Worm (Caenorhabditis elegans) whole organism, L4 larva: Measurements from ENCODE around the gene emg-1.
A peak's percentile ranks its signal among the peaks of the same experiment; 100 is the strongest.

Experiments
- F26F4.8 ChIP-seq: fragments of 200-800 bp; sonication (Bioruptor generic); conservative IDR thresholded peaks from 2 replicates; pipeline ENCODE4 v1.3.6; 2022; ENCODE audit warnings: missing genetic modification characterization, missing compliant biosample characterization
- F37D6.2 ChIP-seq: sonication (generic microtip); optimal IDR thresholded peaks from 2 replicates; lab custom pipeline; 2016; ENCODE audit warnings: mild to moderate bottlenecking, missing genetic modification characterization, missing compliant biosample characterization
- T20F7.1 ChIP-seq: fragments of 200-800 bp; sonication (Bioruptor generic); optimal IDR thresholded peaks from 2 replicates; lab custom pipeline; 2018; ENCODE audit warnings: mild to moderate bottlenecking, missing genetic modification characterization, missing compliant biosample characterization
- Y105C5A.15 ChIP-seq: fragments of 200-800 bp; sonication (Bioruptor generic); IDR thresholded peaks from 2 replicates; pipeline ENCODE4 v1.3.6; 2022; ENCODE audit warnings: missing genetic modification characterization, missing compliant biosample characterization
- ZK546.5 ChIP-seq, 2 experiments: sonication (generic microtip); optimal IDR thresholded peaks; 2 replicates each; lab custom pipeline; 2017; ENCODE audit warnings: missing biosample characterization in 2 of 2, missing genetic modification characterization in 2 of 2
- aha-1 ChIP-seq: fragments of 150-350 bp; peaks from one replicate; lab custom pipeline; 2014; ENCODE audit warnings: missing biosample characterization, missing genetic modification characterization
- ama-1 ChIP-seq: fragments of 150-350 bp; optimal IDR thresholded peaks from 2 replicates; lab custom pipeline; 2014; ENCODE audit warnings: inconsistent platforms, mixed read lengths
- attf-4 ChIP-seq: sonication (generic microtip); optimal IDR thresholded peaks from 3 replicates; lab custom pipeline; 2017; ENCODE audit warnings: missing biosample characterization, missing genetic modification characterization
- ceh-20 ChIP-seq: fragments of 200-800 bp; sonication (Bioruptor generic); IDR thresholded peaks from 2 replicates; pipeline ENCODE4 v1.3.6; 2022; ENCODE audit warnings: missing genetic modification reagents, missing genetic modification characterization, missing compliant biosample characterization
- ceh-28 ChIP-seq: fragments of 150-350 bp; optimal IDR thresholded peaks from 2 replicates; lab custom pipeline; 2014; ENCODE audit warnings: missing biosample characterization, missing genetic modification reagents, missing genetic modification characterization
- ceh-32 ChIP-seq: sonication (generic microtip); optimal IDR thresholded peaks from 2 replicates; lab custom pipeline; 2016; ENCODE audit warnings: mild to moderate bottlenecking, missing genetic modification characterization, missing compliant biosample characterization; ENCODE audit not compliant: poor library complexity
- cey-2 ChIP-seq: sonication (generic microtip); optimal IDR thresholded peaks from 3 replicates; lab custom pipeline; 2017; ENCODE audit warnings: missing genetic modification characterization, mild to moderate bottlenecking, missing compliant biosample characterization, antibody characterized with exemption, borderline replicate concordance; ENCODE audit not compliant: insufficient read depth
- daf-19 ChIP-seq: fragments of 200-800 bp; sonication (Bioruptor generic); conservative IDR thresholded peaks from 2 replicates; pipeline ENCODE4 v1.3.6; 2022; ENCODE audit warnings: missing genetic modification characterization, missing compliant biosample characterization
- dmd-6 ChIP-seq: fragments of 200-800 bp; sonication (Bioruptor generic); IDR thresholded peaks from 2 replicates; pipeline ENCODE4 v1.3.6; 2022; ENCODE audit warnings: missing genetic modification reagents, missing genetic modification characterization, missing compliant biosample characterization
- dmd-8 ChIP-seq: fragments of 200-800 bp; sonication (Bioruptor generic); IDR thresholded peaks from 2 replicates; pipeline ENCODE4 v1.3.6; 2022; ENCODE audit warnings: missing genetic modification characterization, missing compliant biosample characterization
- dmd-9 ChIP-seq: fragments of 200-800 bp; sonication (Bioruptor generic); IDR thresholded peaks from 2 replicates; pipeline ENCODE4 v1.3.6; 2022; ENCODE audit warnings: missing genetic modification reagents, missing genetic modification characterization, missing compliant biosample characterization
- dpl-1 ChIP-seq: fragments of 150-350 bp; optimal IDR thresholded peaks from 2 replicates; lab custom pipeline; 2014; ENCODE audit warnings: missing biosample characterization, missing genetic modification reagents, missing genetic modification characterization
- duxl-1 ChIP-seq: sonication (generic microtip); optimal IDR thresholded peaks from 2 replicates; lab custom pipeline; 2016; ENCODE audit warnings: mild to moderate bottlenecking, missing genetic modification characterization, moderate library complexity, missing compliant biosample characterization; ENCODE audit not compliant: poor library complexity
- hlh-11 ChIP-seq: fragments of 200-800 bp; sonication (Bioruptor generic); optimal IDR thresholded peaks from 2 replicates; lab custom pipeline; 2018; ENCODE audit warnings: mild to moderate bottlenecking, missing genetic modification characterization, missing compliant biosample characterization
- hlh-30 ChIP-seq: sonication (generic microtip); optimal IDR thresholded peaks from 2 replicates; lab custom pipeline; 2017; ENCODE audit warnings: antibody characterized with exemption, mild to moderate bottlenecking, missing genetic modification characterization, missing compliant biosample characterization; ENCODE audit not compliant: insufficient read depth
- jun-1 ChIP-seq: fragments of 150-350 bp; optimal IDR thresholded peaks from 2 replicates; lab custom pipeline; 2014; ENCODE audit warnings: missing biosample characterization, missing genetic modification reagents, missing genetic modification characterization
- lim-7 ChIP-seq: fragments of 200-800 bp; sonication (Bioruptor generic); IDR thresholded peaks from 2 replicates; pipeline ENCODE4 v1.3.6; 2022; ENCODE audit warnings: missing genetic modification characterization, missing compliant biosample characterization
- lin-38 ChIP-seq: fragments of 200-800 bp; sonication (Bioruptor generic); IDR thresholded peaks from 2 replicates; pipeline ENCODE4 v1.3.6; 2022; ENCODE audit warnings: missing genetic modification reagents, missing genetic modification characterization, missing compliant biosample characterization
- lir-3 ChIP-seq: sonication (generic microtip); optimal IDR thresholded peaks from 2 replicates; lab custom pipeline; 2016; ENCODE audit warnings: mild to moderate bottlenecking, missing genetic modification characterization, missing compliant biosample characterization
- lsy-2 ChIP-seq, 2 experiments: fragments of 150-350 bp in 1 of 2; sonication (generic microtip) in 1 of 2; optimal IDR thresholded peaks; 2 replicates each; lab custom pipeline; 2014 to 2017; ENCODE audit warnings: missing biosample characterization in 2 of 2, missing genetic modification characterization in 2 of 2
- madf-5 ChIP-seq, 2 experiments: fragments of 200-800 bp; sonication (Bioruptor generic); IDR thresholded peaks; 2 replicates each; pipeline ENCODE4 v1.3.6; 2022; ENCODE audit warnings: missing compliant biosample characterization in 2 of 2, missing genetic modification characterization in 2 of 2
- madf-9 ChIP-seq: fragments of 200-800 bp; sonication (Bioruptor generic); conservative IDR thresholded peaks from 2 replicates; pipeline ENCODE4 v1.3.6; 2022; ENCODE audit warnings: missing genetic modification reagents, missing genetic modification characterization, missing compliant biosample characterization
- mdl-1 ChIP-seq, 2 experiments: fragments of 150-350 bp in 1 of 2; sonication (generic microtip) in 1 of 2; optimal IDR thresholded peaks; 2 replicates each; lab custom pipeline; 2014 to 2017; ENCODE audit warnings: missing biosample characterization in 2 of 2, missing genetic modification characterization in 2 of 2
- mdt-29 ChIP-seq: fragments of 200-800 bp; sonication (Bioruptor generic); IDR thresholded peaks from 2 replicates; pipeline ENCODE4 v1.3.6; 2022; ENCODE audit warnings: missing genetic modification reagents, missing genetic modification characterization, missing compliant biosample characterization
- mep-1 ChIP-seq: fragments of 150-350 bp; sonication (generic microtip); optimal IDR thresholded peaks from 3 replicates; lab custom pipeline; 2014; ENCODE audit warnings: missing biosample characterization, missing genetic modification characterization
- mes-2 ChIP-seq: sonication (generic microtip); optimal IDR thresholded peaks from 2 replicates; lab custom pipeline; 2016; ENCODE audit warnings: missing genotype, mild to moderate bottlenecking, missing genetic modification characterization, missing compliant biosample characterization; ENCODE audit not compliant: poor library complexity, severe bottlenecking
- nhr-11 ChIP-seq: fragments of 150-350 bp; optimal IDR thresholded peaks from 2 replicates; lab custom pipeline; 2014; ENCODE audit warnings: missing biosample characterization, missing genetic modification characterization
- nhr-41 ChIP-seq: fragments of 200-800 bp; sonication (Bioruptor generic); IDR thresholded peaks from 2 replicates; pipeline ENCODE4 v1.3.6; 2022; ENCODE audit warnings: missing genetic modification reagents, missing genetic modification characterization, missing compliant biosample characterization
- nhr-6 ChIP-seq: fragments of 150-350 bp; optimal IDR thresholded peaks from 2 replicates; lab custom pipeline; 2014; ENCODE audit warnings: missing biosample characterization, missing genetic modification characterization
- pha-4 ChIP-seq, 2 experiments: fragments of 150-350 bp in 1 of 2; fragments of 200-800 bp in 1 of 2; sonication (Bioruptor generic) in 1 of 2; IDR thresholded peaks in 1 of 2; optimal IDR thresholded peaks in 1 of 2; 2 replicates each; pipeline versions ENCODE4 v1.3.6 to Lab custom; 2014 to 2022; ENCODE audit warnings: missing genetic modification characterization in 2 of 2, missing genetic modification reagents in 2 of 2, missing biosample characterization in 1 of 2, missing compliant biosample characterization in 1 of 2
- php-3 ChIP-seq: fragments of 200-800 bp; sonication (Bioruptor generic); IDR thresholded peaks from 2 replicates; pipeline ENCODE4 v1.3.6; 2022; ENCODE audit warnings: missing genetic modification reagents, missing genetic modification characterization, missing compliant biosample characterization
- rbr-2 ChIP-seq: sonication (generic microtip); optimal IDR thresholded peaks from 2 replicates; lab custom pipeline; 2016; ENCODE audit warnings: missing genotype, missing genetic modification characterization, missing compliant biosample characterization
- saeg-2 ChIP-seq: fragments of 200-800 bp; sonication (Bioruptor generic); IDR thresholded peaks from 2 replicates; pipeline ENCODE4 v1.3.6; 2022; ENCODE audit warnings: missing genetic modification reagents, missing genetic modification characterization, missing compliant biosample characterization
- snpc-1.2 ChIP-seq: fragments of 200-800 bp; sonication (Bioruptor generic); IDR thresholded peaks from 2 replicates; pipeline ENCODE4 v1.3.6; 2022; ENCODE audit warnings: missing genetic modification reagents, missing genetic modification characterization, missing compliant biosample characterization
- snpc-4 ChIP-seq: fragments of 150-350 bp; optimal IDR thresholded peaks from 2 replicates; lab custom pipeline; 2014; ENCODE audit warnings: missing biosample characterization, missing genetic modification characterization
- spr-3 ChIP-seq: fragments of 200-800 bp; sonication (Bioruptor generic); optimal IDR thresholded peaks from 2 replicates; lab custom pipeline; 2018; ENCODE audit warnings: mild to moderate bottlenecking, missing genetic modification characterization, missing compliant biosample characterization
- tag-97 ChIP-seq: fragments of 200-800 bp; sonication (Bioruptor generic); IDR thresholded peaks from 2 replicates; pipeline ENCODE4 v1.3.6; 2022; ENCODE audit warnings: missing genetic modification characterization, missing compliant biosample characterization
- unc-62 ChIP-seq, 3 experiments: fragments of 150-350 bp in 1 of 3; sonication (generic microtip); optimal IDR thresholded peaks in 2 of 3; peaks in 1 of 3; 1 replicate in 1 of 3; 2 replicates in 2 of 3; lab custom pipeline; 2014 to 2017; ENCODE audit warnings: missing biosample characterization in 3 of 3, missing genetic modification characterization in 3 of 3, missing genetic modification reagents in 3 of 3, missing genotype in 1 of 3
- vab-7 ChIP-seq: fragments of 200-800 bp; sonication (Bioruptor generic); IDR thresholded peaks from 2 replicates; pipeline ENCODE4 v1.3.6; 2022; ENCODE audit warnings: missing genetic modification reagents, missing genetic modification characterization, missing compliant biosample characterization
- zag-1 ChIP-seq: fragments of 150-350 bp; optimal IDR thresholded peaks from 2 replicates; lab custom pipeline; 2014; ENCODE audit warnings: missing biosample characterization, missing genetic modification characterization
- zfp-2 ChIP-seq: sonication (generic microtip); optimal IDR thresholded peaks from 2 replicates; lab custom pipeline; 2016; ENCODE audit warnings: mild to moderate bottlenecking, missing genetic modification characterization, missing compliant biosample characterization
- zfp-3 ChIP-seq: fragments of 200-800 bp; sonication (Bioruptor generic); conservative IDR thresholded peaks from 2 replicates; pipeline ENCODE4 v1.3.6; 2022; ENCODE audit warnings: missing genetic modification reagents, missing genetic modification characterization, missing compliant biosample characterization
- ztf-11 ChIP-seq: fragments of 150-350 bp; optimal IDR thresholded peaks from 2 replicates; lab custom pipeline; 2014; ENCODE audit warnings: missing biosample characterization, missing genetic modification characterization

The emg-1 gene

ce11 chrIII:10634576-10634975 is 14.7 kb upstream of the emg-1 start (continued):
- no peak for TF ChIP-seq ceh-32 (tag; lab: Kevin White, UChicago)
- TF ChIP-seq ceh-20 (GFP tag; lab: Robert Waterston, UW), result no peak
- no peak for TF ChIP-seq dpl-1
- TF ChIP-seq jun-1, result no peak
- TF ChIP-seq madf-5 (GFP tag; IDR thresholded peaks at IDR 0.05; lab: Robert Waterston, UW), result no peak
- TF ChIP-seq dmd-8 (GFP tag; lab: Robert Waterston, UW), result no peak
- peak; percentile 92 for TF ChIP-seq aha-1 (tag; lab: Kevin White, UChicago)
- TF ChIP-seq duxl-1 (tag; lab: Kevin White, UChicago), result no peak
- TF ChIP-seq madf-9 (GFP tag; lab: Robert Waterston, UW), result no peak
- peak in 1 of 2 experiments; percentile 39 for TF ChIP-seq mdl-1 (tag; optimal IDR thresholded peaks at IDR 0.05; lab: Kevin White, UChicago)

- TF ChIP-seq dpl-1 (no peak), F37D6.2 (tag; lab: Kevin White, UChicago) (no peak), ama-1 (no peak), Y105C5A.15 (GFP tag; lab: Robert Waterston, UW) (no peak), lin-38 (GFP tag; lab: Robert Waterston, UW) (no peak), madf-5 (GFP tag; IDR thresholded peaks at IDR 0.05; lab: Robert Waterston, UW) (no peak), saeg-2 (no peak), mes-2 (tag; lab: Kevin White, UChicago) (peak; percentile 1), zfp-2 (no peak), ceh-20 (GFP tag; lab: Robert Waterston, UW) (no peak), lsy-2 (tag; optimal IDR thresholded peaks at IDR 0.05; lab: Kevin White, UChicago) (peak in 1 of 2 experiments; percentile 30), cey-2 (tag; lab: Kevin White, UChicago) (no peak), daf-19 (GFP tag; lab: Robert Waterston, UW) (no peak), zfp-3 (no peak), nhr-6 (tag; lab: Kevin White, UChicago) (peak; percentile 34), ZK546.5 (tag; optimal IDR thresholded peaks at IDR 0.05; lab: Kevin White, UChicago) (no peak), tag-97 (GFP tag; lab: Robert Waterston, UW) (no peak), unc-62 (GFP tag; optimal IDR thresholded peaks at IDR 0.05 in 1 of 2; lab: Kevin White, UChicago) (no peak), unc-62 (tag; optimal IDR thresholded peaks at IDR 0.05; lab: Kevin White, UChicago) (no peak), mep-1 (tag; lab: Kevin White, UChicago) (peak; percentile 27), spr-3 (no peak), vab-7 (GFP tag; lab: Robert Waterston, UW) (no peak), hlh-11 (tag; lab: Kevin White, UChicago) (peak; percentile 36), zag-1 (tag; lab: Kevin White, UChicago) (no peak), nhr-11 (tag; lab: Kevin White, UChicago) (no peak), attf-4 (tag; lab: Kevin White, UChicago) (no peak), T20F7.1 (GFP tag; lab: Kevin White, UChicago) (no peak), nhr-41 (GFP tag; lab: Robert Waterston, UW) (no peak), lim-7 (GFP tag; lab: Robert Waterston, UW) (no peak), mdt-29 (GFP tag; lab: Robert Waterston, UW) (no peak), dmd-6 (no peak), rbr-2 (no peak), hlh-30 (tag; lab: Kevin White, UChicago) (peak; percentile 42), dmd-9 (GFP tag; lab: Robert Waterston, UW) (no peak), dmd-8 (GFP tag; lab: Robert Waterston, UW) (no peak), php-3 (GFP tag; lab: Robert Waterston, UW) (no peak), ztf-11 (tag; lab: Kevin White, UChicago) (no peak), pha-4 (GFP tag; IDR thresholded peaks at IDR 0.05; lab: Robert Waterston, UW) (no peak; the same call in 1 of the 2 replicates), pha-4 (tag; optimal IDR thresholded peaks at IDR 0.05; lab: Kevin White, UChicago) (peak; percentile 79), lir-3 (tag; lab: Kevin White, UChicago) (no peak), snpc-4 (tag; lab: Kevin White, UChicago) (no peak), ceh-28 (no peak), snpc-1.2 (GFP tag; lab: Robert Waterston, UW) (no peak), F26F4.8 (GFP tag; lab: Robert Waterston, UW) (no peak)
These were observed 12.8 kb upstream of the emg-1 start for ce11 chrIII:10636493-10637031.
